Fruit fly (Drosophila melanogaster) whole organism, embryonic: ENCODE results near the gene Neto.

Source experiments
- Asciz ChIP-seq: fragments of 200-800 bp; sonication (Bioruptor generic); optimal IDR thresholded peaks from 2 replicates; lab custom pipeline; 2017; ENCODE audit warnings: missing biosample characterization, mild to moderate bottlenecking, missing genetic modification characterization, missing genetic modification reagents
- B-H1 ChIP-seq: fragments of 200-800 bp; sonication (Bioruptor generic); IDR thresholded peaks from 3 replicates; pipeline ENCODE4 v1.3.6; 2022; ENCODE audit warnings: missing biosample characterization, missing genetic modification characterization
- BtbVII ChIP-seq: fragments of 200-800 bp; sonication (Bioruptor generic); optimal IDR thresholded peaks from 3 replicates; lab custom pipeline; 2017; ENCODE audit warnings: missing biosample characterization, mild to moderate bottlenecking, missing genetic modification characterization
- CG11723 ChIP-seq: fragments of 200-800 bp; sonication (Bioruptor generic); optimal IDR thresholded peaks from 2 replicates; lab custom pipeline; 2017; ENCODE audit warnings: missing biosample characterization, mild to moderate bottlenecking, missing genetic modification characterization
- CG12155 ChIP-seq: fragments of 200-800 bp; sonication (Bioruptor generic); optimal IDR thresholded peaks from 3 replicates; lab custom pipeline; 2016; ENCODE audit warnings: missing biosample characterization, missing genetic modification characterization
- CG12769 ChIP-seq: fragments of 200-800 bp; sonication (Bioruptor generic); optimal IDR thresholded peaks from 2 replicates; lab custom pipeline; 2019; ENCODE audit warnings: missing biosample characterization, mild to moderate bottlenecking, missing genetic modification characterization, moderate library complexity
- CG13424 ChIP-seq: fragments of 200-800 bp; sonication (Bioruptor generic); optimal IDR thresholded peaks from 2 replicates; lab custom pipeline; 2019; ENCODE audit warnings: missing biosample characterization, mild to moderate bottlenecking, missing genetic modification characterization, moderate library complexity
- CG14860 ChIP-seq: fragments of 200-800 bp; sonication (Bioruptor generic); IDR thresholded peaks from 3 replicates; pipeline ENCODE4 v1.3.6; 2022; ENCODE audit warnings: missing biosample characterization, missing genetic modification characterization; ENCODE audit not compliant: partially characterized antibody
- CG15011 ChIP-seq: fragments of 200-800 bp; sonication (Bioruptor generic); optimal IDR thresholded peaks from 3 replicates; lab custom pipeline; 2018; ENCODE audit warnings: missing biosample characterization, mild to moderate bottlenecking, missing genetic modification characterization
- CG16813 ChIP-seq: fragments of 200-800 bp; sonication (Bioruptor generic); IDR thresholded peaks from 3 replicates; pipeline ENCODE4 v1.3.6; 2022; ENCODE audit warnings: missing biosample characterization, missing genetic modification characterization; ENCODE audit not compliant: partially characterized antibody
- CG17359 ChIP-seq: fragments of 200-800 bp; sonication (Bioruptor generic); optimal IDR thresholded peaks from 3 replicates; lab custom pipeline; 2018; ENCODE audit warnings: missing biosample characterization, mild to moderate bottlenecking, missing genetic modification characterization, moderate library complexity
- CG18011 ChIP-seq: fragments of 200-800 bp; sonication (Bioruptor generic); optimal IDR thresholded peaks from 2 replicates; lab custom pipeline; 2017; ENCODE audit warnings: missing biosample characterization, missing genetic modification characterization, mild to moderate bottlenecking, moderate library complexity, missing genotype
- CG2889 ChIP-seq: fragments of 200-800 bp; sonication (Bioruptor generic); IDR thresholded peaks from 3 replicates; pipeline ENCODE4 v1.3.6; 2022; ENCODE audit warnings: missing biosample characterization, missing genetic modification characterization
- CG31224 ChIP-seq: fragments of 200-800 bp; sonication (Bioruptor generic); IDR thresholded peaks from 2 replicates; pipeline ENCODE4 v1.3.6; 2022; ENCODE audit warnings: missing biosample characterization, missing genetic modification characterization
- CG33213 ChIP-seq: fragments of 200-800 bp; sonication (Bioruptor generic); optimal IDR thresholded peaks from 3 replicates; lab custom pipeline; 2016; ENCODE audit warnings: missing biosample characterization, missing genetic modification characterization
- CG6272 ChIP-seq: fragments of 200-800 bp; sonication (Bioruptor generic); IDR thresholded peaks from 2 replicates; pipeline ENCODE4 v1.3.6; 2022; ENCODE audit warnings: missing biosample characterization, missing genetic modification characterization
- CG7372 ChIP-seq: fragments of 200-800 bp; sonication (Bioruptor generic); IDR thresholded peaks from 2 replicates; pipeline ENCODE4 v1.3.6; 2022; ENCODE audit warnings: missing biosample characterization, missing genetic modification characterization
- CG8281 ChIP-seq: fragments of 200-800 bp; sonication (Bioruptor generic); optimal IDR thresholded peaks from 2 replicates; lab custom pipeline; 2018; ENCODE audit warnings: missing biosample characterization, mild to moderate bottlenecking, missing genetic modification characterization, moderate library complexity
- CG8388 ChIP-seq: fragments of 200-800 bp; sonication (Bioruptor generic); optimal IDR thresholded peaks from 2 replicates; lab custom pipeline; 2019; ENCODE audit warnings: missing biosample characterization, mild to moderate bottlenecking, missing genetic modification characterization, moderate library complexity
- CG8924 ChIP-seq: fragments of 200-800 bp; optimal IDR thresholded peaks from 3 replicates; lab custom pipeline; 2019; ENCODE audit warnings: missing biosample characterization, mild to moderate bottlenecking, missing genetic modification characterization, moderate library complexity
- CG9797 ChIP-seq: fragments of 200-800 bp; sonication (Bioruptor generic); optimal IDR thresholded peaks from 3 replicates; lab custom pipeline; 2018; ENCODE audit warnings: missing biosample characterization, mild to moderate bottlenecking, missing genetic modification characterization
- CHES-1-like ChIP-seq: fragments of 200-800 bp; sonication (Bioruptor generic); optimal IDR thresholded peaks from 2 replicates; lab custom pipeline; 2016; ENCODE audit warnings: missing biosample characterization, missing genetic modification characterization
- CkIIα-i1 ChIP-seq: fragments of 200-800 bp; sonication (Bioruptor generic); IDR thresholded peaks from 2 replicates; pipeline ENCODE4 v1.3.6; 2022; ENCODE audit warnings: missing biosample characterization, missing genetic modification characterization
- D19B ChIP-seq: fragments of 200-800 bp; sonication (Bioruptor generic); optimal IDR thresholded peaks from 2 replicates; lab custom pipeline; 2017; ENCODE audit warnings: missing biosample characterization, mild to moderate bottlenecking, missing genetic modification characterization
- Deaf1 ChIP-seq: fragments of 200-800 bp; optimal IDR thresholded peaks from 3 replicates; lab custom pipeline; 2019; ENCODE audit warnings: missing biosample characterization, mild to moderate bottlenecking, missing genetic modification characterization, moderate library complexity
- HLH4C ChIP-seq: fragments of 200-800 bp; sonication (Bioruptor generic); IDR thresholded peaks from 3 replicates; pipeline ENCODE4 v1.3.6; 2022; ENCODE audit warnings: missing biosample characterization, missing genetic modification characterization; ENCODE audit not compliant: partially characterized antibody
- HmgZ ChIP-seq: fragments of 200-800 bp; sonication (Bioruptor generic); optimal IDR thresholded peaks from 2 replicates; lab custom pipeline; 2018; ENCODE audit warnings: missing biosample characterization, mild to moderate bottlenecking, missing genetic modification characterization
- Max ChIP-seq: fragments of 200-800 bp; sonication (Bioruptor generic); optimal IDR thresholded peaks from 2 replicates; lab custom pipeline; 2016; ENCODE audit warnings: missing biosample characterization, mild to moderate bottlenecking, missing genetic modification characterization
- NC2β ChIP-seq: fragments of 200-800 bp; sonication (Bioruptor generic); optimal IDR thresholded peaks from 2 replicates; lab custom pipeline; 2016; ENCODE audit warnings: missing biosample characterization, missing genetic modification characterization
- Nf-YA ChIP-seq: fragments of 200-800 bp; sonication (Bioruptor generic); IDR thresholded peaks from 2 replicates; pipeline ENCODE4 v1.3.6; 2022; ENCODE audit warnings: missing biosample characterization, missing genetic modification characterization
- Opbp ChIP-seq: fragments of 200-800 bp; sonication (Bioruptor generic); IDR thresholded peaks from 3 replicates; pipeline ENCODE4 v1.3.6; 2022; ENCODE audit warnings: missing biosample characterization, missing genetic modification characterization; ENCODE audit not compliant: partially characterized antibody
- Ptx1 ChIP-seq: fragments of 200-800 bp; sonication (Bioruptor generic); IDR thresholded peaks from 2 replicates; pipeline ENCODE4 v1.3.6; 2022; ENCODE audit warnings: missing biosample characterization, missing genetic modification characterization
- Rx ChIP-seq: fragments of 200-800 bp; sonication (Bioruptor generic); IDR thresholded peaks from 2 replicates; pipeline ENCODE4 v1.3.6; 2022; ENCODE audit warnings: missing biosample characterization, missing genetic modification characterization
- ara ChIP-seq: fragments of 200-800 bp; sonication (Bioruptor generic); IDR thresholded peaks from 2 replicates; pipeline ENCODE4 v1.3.6; 2022; ENCODE audit warnings: missing biosample characterization, missing genetic modification characterization
- chinmo ChIP-seq: fragments of 200-800 bp; sonication (Bioruptor generic); IDR thresholded peaks from 4 replicates; pipeline ENCODE4 v1.3.6; 2022; ENCODE audit warnings: missing biosample characterization, missing genetic modification characterization; ENCODE audit not compliant: partially characterized antibody
- cwo ChIP-seq: fragments of 200-800 bp; sonication (Bioruptor generic); optimal IDR thresholded peaks from 3 replicates; lab custom pipeline; 2017; ENCODE audit warnings: missing biosample characterization, missing genetic modification characterization, mild to moderate bottlenecking, moderate library complexity, missing genetic modification reagents
- eve ChIP-seq, 2 experiments: fragments of >200 bp; optimal IDR thresholded peaks; 2 replicates each; lab custom pipeline; 2017; ENCODE audit warnings: missing biosample characterization in 2 of 2, missing genetic modification characterization in 2 of 2
- gem ChIP-seq: fragments of 200-800 bp; sonication (Bioruptor generic); optimal IDR thresholded peaks from 2 replicates; lab custom pipeline; 2019; ENCODE audit warnings: missing biosample characterization, mild to moderate bottlenecking, missing genetic modification characterization, moderate library complexity
- kah ChIP-seq: fragments of 200-800 bp; sonication (Bioruptor generic); optimal IDR thresholded peaks from 2 replicates; lab custom pipeline; 2018; ENCODE audit warnings: missing biosample characterization, mild to moderate bottlenecking, missing genetic modification characterization
- klu ChIP-seq: fragments of 200-800 bp; sonication (Bioruptor generic); IDR thresholded peaks from 2 replicates; pipeline ENCODE4 v1.3.6; 2022; ENCODE audit warnings: missing biosample characterization, missing genetic modification characterization
- mld ChIP-seq: fragments of 200-800 bp; sonication (Bioruptor generic); IDR thresholded peaks from 3 replicates; pipeline ENCODE4 v1.3.6; 2022; ENCODE audit warnings: missing biosample characterization, missing genetic modification characterization; ENCODE audit not compliant: partially characterized antibody
- nerfin-2 ChIP-seq: fragments of 200-800 bp; sonication (Bioruptor generic); IDR thresholded peaks from 2 replicates; pipeline ENCODE4 v1.3.6; 2022; ENCODE audit warnings: missing biosample characterization, missing genetic modification characterization; ENCODE audit not compliant: partially characterized antibody
- otp ChIP-seq: fragments of 200-800 bp; sonication (Bioruptor generic); IDR thresholded peaks from 3 replicates; pipeline ENCODE4, ENCODE4 v1.3.6; 2022; ENCODE audit warnings: missing biosample characterization, missing genetic modification characterization
- ranshi ChIP-seq: fragments of 200-800 bp; sonication (Bioruptor generic); IDR thresholded peaks from 2 replicates; pipeline ENCODE4 v1.3.6; 2022; ENCODE audit warnings: missing biosample characterization, missing genetic modification characterization
- scrt ChIP-seq: fragments of 200-800 bp; sonication (Bioruptor generic); optimal IDR thresholded peaks from 2 replicates; lab custom pipeline; 2018; ENCODE audit warnings: missing biosample characterization, mild to moderate bottlenecking, missing genetic modification characterization, moderate library complexity
- sd ChIP-seq: fragments of 200-800 bp; sonication (Bioruptor generic); optimal IDR thresholded peaks from 3 replicates; lab custom pipeline; 2018; ENCODE audit warnings: missing biosample characterization, mild to moderate bottlenecking, missing genetic modification characterization, moderate library complexity
- usp ChIP-seq: fragments of >200 bp; optimal IDR thresholded peaks from 2 replicates; lab custom pipeline; 2017; ENCODE audit warnings: missing biosample characterization, missing genetic modification characterization
- vvl ChIP-seq: fragments of 200-800 bp; sonication (Bioruptor generic); IDR thresholded peaks from 2 replicates; pipeline ENCODE4 v1.3.6; 2022; ENCODE audit warnings: missing biosample characterization, missing genetic modification characterization

Gene Neto

DNA sequence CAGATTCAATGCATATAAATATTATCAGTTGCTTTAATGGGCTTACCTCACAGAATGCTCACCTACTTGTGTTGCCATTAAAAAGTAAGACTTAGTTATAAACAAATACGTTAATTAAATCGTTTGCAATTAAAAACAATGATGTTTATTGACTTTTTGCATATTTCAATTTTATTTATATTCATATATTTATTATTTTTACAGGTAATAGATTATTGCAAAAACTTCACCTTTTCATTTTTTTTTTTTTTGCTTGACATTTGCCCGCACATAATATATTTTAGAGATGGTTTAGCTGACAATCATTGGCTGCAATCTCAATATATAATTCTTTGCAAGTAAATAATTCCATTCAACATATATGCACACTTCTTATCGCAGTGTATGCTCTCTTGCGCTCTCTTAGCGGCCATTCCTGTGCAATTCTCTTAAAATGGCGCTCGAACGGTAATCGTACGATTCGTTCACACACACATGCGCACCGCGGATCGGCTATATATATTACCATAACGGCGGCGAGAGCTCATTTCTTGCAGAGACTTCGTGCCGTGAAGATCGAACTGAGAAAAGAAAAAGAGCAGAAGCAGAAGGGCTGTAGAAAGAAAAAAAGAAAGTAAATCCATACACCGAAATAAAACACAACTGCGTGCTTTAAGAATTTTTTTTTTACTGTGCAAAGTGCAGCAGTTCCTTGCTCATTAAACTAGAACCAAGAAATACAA, 49.2 kb upstream of the Neto start, which contains the start of gene Bcat (continued):
- TF ChIP-seq CG8281 (tag; lab: Kevin White, UChicago) (peak; percentile 31), CG9797 (no peak), CG13424 (tag; lab: Kevin White, UChicago) (peak; percentile 81), Ptx1 (GFP tag; lab: Robert Waterston, UW) (peak; percentile 64), nerfin-2 (no peak), usp (GFP tag; lab: Kevin White, UChicago) (no peak), CG11723 (GFP tag; lab: Kevin White, UChicago) (peak; percentile 58), CG8388 (GFP tag; lab: Kevin White, UChicago) (peak; percentile 40), HLH4C (GFP tag; lab: Robert Waterston, UW) (no peak), Opbp (no peak), Max (GFP tag; lab: Kevin White, UChicago) (peak; percentile 42), B-H1 (no peak; the same call in 2 of the 3 replicates), HmgZ (no peak), CG2889 (GFP tag; lab: Robert Waterston, UW) (0 out of 3 replicates have a peak, but pooled peaks have one; percentile 39), CG17359 (tag; lab: Kevin White, UChicago) (peak; percentile 29), gem (tag; lab: Kevin White, UChicago) (peak; percentile 85), CG7372 (peak; percentile 54; the same call in 1 of the 2 replicates), CG6272 (GFP tag; lab: Robert Waterston, UW) (no peak), CkIIα-i1 (GFP tag; lab: Robert Waterston, UW) (no peak), D19B (peak; percentile 73), CG14860 (GFP tag; lab: Robert Waterston, UW) (no peak), CG31224 (GFP tag; lab: Robert Waterston, UW) (peak; percentile 52; the same call in 1 of the 2 replicates), mld (GFP tag; lab: Robert Waterston, UW) (no peak), cwo (GFP tag; lab: Kevin White, UChicago) (peak; percentile 46), CG12155 (GFP tag; lab: Kevin White, UChicago) (no peak), CHES-1-like (GFP tag; lab: Kevin White, UChicago) (no peak), CG18011 (GFP tag; lab: Kevin White, UChicago) (peak; percentile 32), CG12769 (tag; lab: Kevin White, UChicago) (no peak), otp (GFP tag; lab: Robert Waterston, UW) (no peak), kah (peak; percentile 21), sd (tag; lab: Kevin White, UChicago) (no peak), NC2β (GFP tag; lab: Kevin White, UChicago) (no peak), chinmo (GFP tag; lab: Robert Waterston, UW) (peak; percentile 68; the same call in 1 of the 4 replicates), BtbVII (GFP tag; lab: Kevin White, UChicago) (peak; percentile 77), CG33213 (GFP tag; lab: Kevin White, UChicago) (no peak), CG16813 (GFP tag; lab: Robert Waterston, UW) (no peak), klu (GFP tag; lab: Robert Waterston, UW) (no peak; the same call in 1 of the 2 replicates), eve (GFP tag; optimal IDR thresholded peaks at IDR 0.05; lab: Kevin White, UChicago) (no peak), Nf-YA (GFP tag; lab: Robert Waterston, UW) (no peak), ranshi (GFP tag; lab: Robert Waterston, UW) (0 out of 2 replicates have a peak, but pooled peaks have one; percentile 35), scrt (GFP tag; lab: Kevin White, UChicago) (peak; percentile 58), ara (GFP tag; lab: Robert Waterston, UW) (no peak), CG8924 (peak; percentile 75), vvl (peak; percentile 47), CG15011 (GFP tag; lab: Kevin White, UChicago) (peak; percentile 63), Rx (no peak; the same call in 1 of the 2 replicates), Deaf1 (peak; percentile 83), Asciz (peak; percentile 43)
